Fruit fly (Drosophila melanogaster): ENCODE results near the gene CG16820.
A peak's percentile ranks its signal among the peaks of the same experiment; 100 is the strongest.

CG16820 gene

dm6 chr2L:13291066-13291434 lies 45.0 kb downstream of the CG16820 start (continued):
- no peak for TF ChIP-seq CG10979 (tag; optimal IDR thresholded peaks at IDR 0.05)
- no peak for TF ChIP-seq CG7745 (tag; optimal IDR thresholded peaks at IDR 0.05)
- no peak for TF ChIP-seq aop (GFP tag; IDR thresholded peaks at IDR 0.05)
- peak; percentile 58 for TF ChIP-seq Ets65A (GFP tag)
- TF ChIP-seq prd (optimal IDR thresholded peaks at IDR 0.05): no peak
- 0 out of 3 replicates have a peak, but pooled peaks have one; percentile 33 for TF ChIP-seq prd (GFP tag; IDR thresholded peaks at IDR 0.05)
- no peak for TF ChIP-seq CG11560 (tag; IDR thresholded peaks at IDR 0.05)
- no peak for TF ChIP-seq hth (optimal IDR thresholded peaks at IDR 0.05)
- 0 out of 4 replicates have a peak, but pooled peaks have one; percentile 2 for TF ChIP-seq chinmo (GFP tag; IDR thresholded peaks at IDR 0.05; ENCODE audit: partially characterized antibody)
- no peak for TF ChIP-seq cwo (GFP tag; optimal IDR thresholded peaks at IDR 0.05)
- TF ChIP-seq CG34422 (GFP tag; IDR thresholded peaks at IDR 0.05): 0 out of 3 replicates have a peak, but pooled peaks have one; percentile 31
- no peak for TF ChIP-seq CG2889 (GFP tag; IDR thresholded peaks at IDR 0.05)
- TF ChIP-seq sens (GFP tag): no peak
- TF ChIP-seq shn (GFP tag; optimal IDR thresholded peaks at IDR 0.05): peak; percentile 21
- TF ChIP-seq Asciz (GFP tag; optimal IDR thresholded peaks at IDR 0.05): no peak
- no peak for TF ChIP-seq ro (GFP tag; IDR thresholded peaks at IDR 0.05)
- no peak for TF ChIP-seq pb (GFP tag; optimal IDR thresholded peaks at IDR 0.05)
- TF ChIP-seq Optix (GFP tag; IDR thresholded peaks at IDR 0.05): 0 out of 3 replicates have a peak, but pooled peaks have one; percentile 7
- TF ChIP-seq esg (GFP tag; conservative IDR thresholded peaks at IDR 0.05): no peak
- TF ChIP-seq Stat92E (GFP tag; optimal IDR thresholded peaks at IDR 0.05): no peak
- TF ChIP-seq Hmr (GFP tag; optimal IDR thresholded peaks at IDR 0.05): no peak
- TF ChIP-seq CG15269 (tag; optimal IDR thresholded peaks at IDR 0.05): no peak
- no peak for TF ChIP-seq CG11696 (GFP tag; IDR thresholded peaks at IDR 0.05)
- no peak for TF ChIP-seq CG2120 (GFP tag; optimal IDR thresholded peaks at IDR 0.05)
- no peak for TF ChIP-seq CG8924 (tag; optimal IDR thresholded peaks at IDR 0.05)
- TF ChIP-seq CG34224 (GFP tag; IDR thresholded peaks at IDR 0.05; ENCODE audit: partially characterized antibody): no peak
- TF ChIP-seq salm (tag; optimal IDR thresholded peaks at IDR 0.05): no peak
- TF ChIP-seq Med (GFP tag): peak; percentile 25
- peak; percentile 65 for TF ChIP-seq CG7372 (GFP tag; IDR thresholded peaks at IDR 0.05)
- no peak for TF ChIP-seq CG8944 (GFP tag; optimal IDR thresholded peaks at IDR 0.05)
- TF ChIP-seq nerfin-2 (GFP tag; IDR thresholded peaks at IDR 0.05; ENCODE audit: partially characterized antibody): no peak
- no peak for TF ChIP-seq CG10565 (GFP tag; optimal IDR thresholded peaks at IDR 0.05)
- no peak for TF ChIP-seq chm (GFP tag; IDR thresholded peaks at IDR 0.05)
- no peak for TF ChIP-seq Ptx1 (GFP tag; IDR thresholded peaks at IDR 0.05)
- no peak for TF ChIP-seq HLH54F (GFP tag; optimal IDR thresholded peaks at IDR 0.05)
- TF ChIP-seq CG3726 (GFP tag; IDR thresholded peaks at IDR 0.05): 0 out of 3 replicates have a peak, but pooled peaks have one; percentile 21
- TF ChIP-seq dmrt11E (tag; optimal IDR thresholded peaks at IDR 0.05): no peak
- TF ChIP-seq CG13296 (GFP tag; optimal IDR thresholded peaks at IDR 0.05): no peak
- peak; percentile 51 for TF ChIP-seq Jarid2 (GFP tag; optimal IDR thresholded peaks at IDR 0.05)
- no peak for TF ChIP-seq NfI (GFP tag; optimal IDR thresholded peaks at IDR 0.05)
- TF ChIP-seq tap (tag; optimal IDR thresholded peaks at IDR 0.05): no peak
- 0 out of 2 replicates have a peak, but pooled peaks have one; percentile 36 for TF ChIP-seq CG32772 (GFP tag; IDR thresholded peaks at IDR 0.05)
- no peak for TF ChIP-seq ranshi (GFP tag; IDR thresholded peaks at IDR 0.05)
- peak; percentile 3 for TF ChIP-seq CG17359 (tag; optimal IDR thresholded peaks at IDR 0.05)
- TF ChIP-seq Dip2 (GFP tag; IDR thresholded peaks at IDR 0.05): no peak
- no peak for TF ChIP-seq MESR4 (GFP tag; optimal IDR thresholded peaks at IDR 0.05)
- TF ChIP-seq CG2875 (GFP tag; optimal IDR thresholded peaks at IDR 0.05): no peak
- no peak for TF ChIP-seq CG12219 (GFP tag; optimal IDR thresholded peaks at IDR 0.05)
- TF ChIP-seq ERR (GFP tag; optimal IDR thresholded peaks at IDR 0.05): no peak
- TF ChIP-seq gcm2 (GFP tag; optimal IDR thresholded peaks at IDR 0.05): no peak
- no peak for TF ChIP-seq pros (GFP tag; optimal IDR thresholded peaks at IDR 0.05)
- peak; percentile 4 for TF ChIP-seq CG3281 (GFP tag; optimal IDR thresholded peaks at IDR 0.05)

Measured in whole organism, embryonic.